Worm (Caenorhabditis elegans) whole organism, early embryonic: ENCODE data around the gene cgh-1.

Experiments
- B0310.2 ChIP-seq: sonication (generic microtip); optimal IDR thresholded peaks from 2 replicates; lab custom pipeline; 2016; ENCODE audit warnings: mild to moderate bottlenecking, missing genetic modification characterization, missing compliant biosample characterization
- F13C5.2 ChIP-seq: sonication (generic microtip); optimal IDR thresholded peaks from 2 replicates; lab custom pipeline; 2017; ENCODE audit warnings: mild to moderate bottlenecking, missing genetic modification characterization, inconsistent platforms, missing compliant biosample characterization
- aly-1 ChIP-seq: sonication (generic microtip); optimal IDR thresholded peaks from 2 replicates; lab custom pipeline; 2016; ENCODE audit warnings: missing genetic modification characterization, missing compliant biosample characterization
- ama-1 ChIP-seq: fragments of 150-350 bp; optimal IDR thresholded peaks from 2 replicates; lab custom pipeline; 2014
- ceh-13 ChIP-seq: fragments of 200-800 bp; sonication (Bioruptor generic); optimal IDR thresholded peaks from 2 replicates; lab custom pipeline; 2018; ENCODE audit warnings: mild to moderate bottlenecking, missing genetic modification characterization, missing compliant biosample characterization
- ceh-36 ChIP-seq: sonication (generic microtip); optimal IDR thresholded peaks from 2 replicates; lab custom pipeline; 2016; ENCODE audit warnings: missing genetic modification characterization, inconsistent platforms, missing compliant biosample characterization
- ets-7 ChIP-seq: sonication (generic microtip); optimal IDR thresholded peaks from 2 replicates; lab custom pipeline; 2016; ENCODE audit warnings: missing genotype, missing genetic modification characterization, missing compliant biosample characterization
- flt-1 ChIP-seq: fragments of 200-800 bp; sonication (Bioruptor generic); IDR thresholded peaks from 2 replicates; pipeline ENCODE4 v1.3.6; 2022; ENCODE audit warnings: missing genetic modification characterization, missing compliant biosample characterization
- hmbx-1 ChIP-seq: sonication (generic microtip); optimal IDR thresholded peaks from 2 replicates; lab custom pipeline; 2016; ENCODE audit warnings: mild to moderate bottlenecking, missing genetic modification characterization, missing compliant biosample characterization
- hmg-4 ChIP-seq: fragments of 200-800 bp; sonication (Bioruptor generic); optimal IDR thresholded peaks from 2 replicates; lab custom pipeline; 2018; ENCODE audit warnings: mild to moderate bottlenecking, missing genetic modification characterization, missing compliant biosample characterization
- hnd-1 ChIP-seq: sonication (generic microtip); optimal IDR thresholded peaks from 2 replicates; lab custom pipeline; 2016; ENCODE audit warnings: missing genetic modification characterization, missing compliant biosample characterization
- pes-1 ChIP-seq: fragments of 200-800 bp; sonication (Bioruptor generic); IDR thresholded peaks from 2 replicates; pipeline ENCODE4 v1.3.6; 2022; ENCODE audit warnings: missing genetic modification reagents, missing genetic modification characterization, missing compliant biosample characterization
- scrt-1 ChIP-seq: fragments of 200-800 bp; sonication (Bioruptor generic); IDR thresholded peaks from 2 replicates; pipeline ENCODE4 v1.3.6; 2022; ENCODE audit warnings: missing genetic modification characterization, missing compliant biosample characterization
- sea-1 ChIP-seq: fragments of 200-800 bp; sonication (Bioruptor generic); conservative IDR thresholded peaks from 2 replicates; pipeline ENCODE4 v1.3.6; 2022; ENCODE audit warnings: missing genetic modification characterization, missing compliant biosample characterization
- tbx-11 ChIP-seq: fragments of 200-800 bp; sonication (Bioruptor generic); IDR thresholded peaks from 2 replicates; pipeline ENCODE4 v1.3.6; 2022; ENCODE audit warnings: missing genetic modification characterization, missing compliant biosample characterization
- tbx-37 ChIP-seq: fragments of 200-800 bp; sonication (Bioruptor generic); conservative IDR thresholded peaks from 2 replicates; pipeline ENCODE4 v1.3.6; 2022; ENCODE audit warnings: missing genetic modification reagents, missing genetic modification characterization, missing compliant biosample characterization
- tra-4 ChIP-seq: sonication (generic microtip); optimal IDR thresholded peaks from 2 replicates; lab custom pipeline; 2017; ENCODE audit warnings: missing genetic modification characterization, missing compliant biosample characterization

The cgh-1 gene

DNA sequence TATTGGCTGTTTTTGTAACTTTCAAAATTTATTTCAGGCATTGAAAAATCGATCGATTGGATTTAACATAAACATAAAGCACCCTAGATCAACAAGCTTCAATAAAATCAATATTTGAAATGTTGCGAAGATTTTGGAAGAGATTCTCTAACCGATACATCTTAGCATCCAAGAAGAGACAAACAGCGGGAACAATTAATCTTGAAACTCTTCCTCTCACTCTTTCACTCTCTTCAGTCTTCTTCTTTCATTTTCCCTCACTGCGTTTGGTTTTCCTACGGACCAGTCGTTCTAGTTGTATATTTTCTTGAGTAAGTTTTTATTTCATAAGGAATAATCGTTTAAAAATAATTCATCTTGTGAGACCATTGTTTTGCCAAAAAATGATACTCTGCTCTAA is 35.4 kb upstream of the cgh-1 start:
- TF ChIP-seq tbx-11: no peak
- no peak for TF ChIP-seq ceh-36 (tag; lab: Kevin White, UChicago)
- no peak for TF ChIP-seq aly-1 (tag; lab: Kevin White, UChicago)
- no peak for TF ChIP-seq B0310.2
- no peak for TF ChIP-seq scrt-1
- TF ChIP-seq sea-1 (GFP tag; lab: Robert Waterston, UW): no peak
- no peak for TF ChIP-seq hnd-1 (tag; lab: Kevin White, UChicago)
- TF ChIP-seq hmg-4: no peak
- TF ChIP-seq ets-7 (tag; lab: Kevin White, UChicago): no peak
- TF ChIP-seq ama-1: no peak
- TF ChIP-seq hmbx-1 (tag; lab: Kevin White, UChicago): no peak
- TF ChIP-seq pes-1 (GFP tag; lab: Robert Waterston, UW): no peak
- no peak for TF ChIP-seq tra-4 (tag; lab: Kevin White, UChicago)
- TF ChIP-seq tbx-37 (GFP tag; lab: Robert Waterston, UW): no peak
- TF ChIP-seq ceh-13 (GFP tag; lab: Kevin White, UChicago): no peak
- TF ChIP-seq flt-1 (GFP tag; lab: Robert Waterston, UW): no peak
- TF ChIP-seq F13C5.2 (tag; lab: Kevin White, UChicago): no peak

DNA sequence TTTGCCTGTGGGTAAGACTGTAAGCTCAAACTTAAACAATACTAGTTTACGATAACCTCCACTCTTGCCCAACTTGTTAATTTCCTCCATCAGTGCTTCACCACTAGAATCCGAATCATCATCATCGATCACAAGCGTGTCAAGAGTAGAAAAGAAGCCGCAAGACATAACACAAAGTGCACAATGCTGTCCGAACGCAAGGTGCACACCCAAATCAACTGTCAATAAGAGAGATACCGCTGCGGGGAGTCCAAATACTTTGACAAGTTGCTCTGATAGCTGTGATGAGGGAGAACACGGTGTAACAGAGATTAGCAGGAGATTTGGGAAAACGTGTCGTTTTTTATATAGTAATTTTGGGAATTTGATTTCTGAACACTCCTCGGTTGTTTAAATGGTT is 33.8 kb upstream of the cgh-1 start:
- TF ChIP-seq ama-1 (no peak), ceh-13 (GFP tag; lab: Kevin White, UChicago) (no peak), aly-1 (tag; lab: Kevin White, UChicago) (no peak), tbx-37 (GFP tag; lab: Robert Waterston, UW) (no peak), hmbx-1 (tag; lab: Kevin White, UChicago) (no peak), scrt-1 (no peak), tbx-11 (no peak), ets-7 (tag; lab: Kevin White, UChicago) (no peak), ceh-36 (tag; lab: Kevin White, UChicago) (no peak), tra-4 (tag; lab: Kevin White, UChicago) (no peak), F13C5.2 (tag; lab: Kevin White, UChicago) (no peak), flt-1 (GFP tag; lab: Robert Waterston, UW) (no peak), B0310.2 (no peak), pes-1 (GFP tag; lab: Robert Waterston, UW) (no peak), hmg-4 (no peak), hnd-1 (tag; lab: Kevin White, UChicago) (no peak), sea-1 (GFP tag; lab: Robert Waterston, UW) (no peak)

DNA sequence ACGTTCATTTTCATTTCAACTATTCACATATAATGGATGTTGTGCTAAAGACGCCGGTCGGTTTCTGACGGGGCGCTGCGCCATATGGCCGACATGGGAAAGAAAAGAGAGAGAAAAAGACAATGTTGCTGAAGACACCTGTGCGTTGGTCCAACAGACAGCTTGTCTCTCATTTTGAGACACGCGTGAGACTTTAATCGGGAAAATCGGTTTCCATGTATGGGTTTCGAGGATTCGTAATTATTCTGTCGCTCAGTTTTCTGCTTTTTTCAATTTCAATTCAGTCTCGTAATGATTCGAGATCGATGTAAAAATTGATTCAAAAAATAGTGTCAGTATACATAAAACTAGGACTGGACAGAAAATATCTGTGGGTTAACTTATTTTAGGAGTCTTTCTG is 33.2 kb upstream of the cgh-1 start:
- TF ChIP-seq hnd-1 (tag; lab: Kevin White, UChicago) (no peak), hmg-4 (no peak), hmbx-1 (tag; lab: Kevin White, UChicago) (no peak), ceh-13 (GFP tag; lab: Kevin White, UChicago) (no peak), ama-1 (no peak), sea-1 (GFP tag; lab: Robert Waterston, UW) (no peak), F13C5.2 (tag; lab: Kevin White, UChicago) (no peak), B0310.2 (no peak), scrt-1 (no peak), ets-7 (tag; lab: Kevin White, UChicago) (no peak), tbx-11 (no peak), tra-4 (tag; lab: Kevin White, UChicago) (no peak), tbx-37 (GFP tag; lab: Robert Waterston, UW) (no peak)

DNA sequence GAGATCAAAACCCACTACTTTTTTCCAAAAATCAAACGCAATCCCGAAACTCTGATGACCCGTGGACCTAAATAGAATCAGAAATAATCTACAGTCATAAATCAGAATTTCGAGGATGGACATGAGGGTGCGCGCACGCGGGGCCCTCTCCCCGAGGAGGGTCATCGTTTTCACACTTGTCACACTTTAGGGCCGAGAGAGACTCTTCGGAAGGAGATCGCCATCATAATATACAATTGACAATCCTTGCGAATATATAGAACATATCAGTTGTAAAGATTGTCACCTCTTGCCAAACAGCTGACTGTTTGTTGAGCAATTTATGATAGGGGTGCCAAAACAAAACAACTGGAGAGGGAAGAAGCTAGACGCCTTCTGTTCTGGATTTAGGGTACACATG is 32.5 kb upstream of the cgh-1 start:
- TF ChIP-seq aly-1 (tag; lab: Kevin White, UChicago) (no peak), F13C5.2 (tag; lab: Kevin White, UChicago) (no peak), ceh-36 (tag; lab: Kevin White, UChicago) (no peak), tra-4 (tag; lab: Kevin White, UChicago) (no peak), ama-1 (no peak), tbx-37 (GFP tag; lab: Robert Waterston, UW) (no peak), sea-1 (GFP tag; lab: Robert Waterston, UW) (no peak), B0310.2 (no peak), flt-1 (GFP tag; lab: Robert Waterston, UW) (no peak), hmbx-1 (tag; lab: Kevin White, UChicago) (no peak), ets-7 (tag; lab: Kevin White, UChicago) (no peak), hmg-4 (no peak), scrt-1 (no peak), ceh-13 (GFP tag; lab: Kevin White, UChicago) (no peak), hnd-1 (tag; lab: Kevin White, UChicago) (no peak), tbx-11 (no peak), pes-1 (GFP tag; lab: Robert Waterston, UW) (no peak)

DNA sequence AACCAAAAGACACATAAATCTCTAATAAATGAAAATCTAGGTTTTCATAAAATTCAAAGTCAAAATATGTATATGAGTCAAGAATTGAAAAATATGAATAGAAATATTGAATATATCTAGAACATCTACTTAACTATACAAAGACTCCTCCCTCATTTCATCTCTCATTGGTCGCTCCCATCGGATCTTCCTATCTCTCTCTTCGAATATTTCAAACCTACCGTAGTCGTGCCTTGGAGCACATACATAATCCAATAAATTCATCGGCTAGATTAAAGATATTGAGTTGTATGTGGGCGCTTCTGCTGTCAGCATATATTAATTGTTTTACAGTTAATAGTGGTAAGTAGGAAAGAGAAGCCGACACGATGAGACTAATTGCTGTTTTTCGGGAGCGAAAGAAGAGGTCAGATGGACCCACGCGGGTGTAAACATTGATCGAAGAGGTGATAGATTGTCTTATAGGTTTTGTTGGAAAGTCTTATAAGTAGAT is 29.4 kb upstream of the cgh-1 start:
- no peak for TF ChIP-seq aly-1 (tag; lab: Kevin White, UChicago)
- TF ChIP-seq ceh-13 (GFP tag; lab: Kevin White, UChicago): no peak
- TF ChIP-seq hmbx-1 (tag; lab: Kevin White, UChicago): no peak
- TF ChIP-seq flt-1 (GFP tag; lab: Robert Waterston, UW): no peak
- TF ChIP-seq ceh-36 (tag; lab: Kevin White, UChicago): no peak
- TF ChIP-seq hnd-1 (tag; lab: Kevin White, UChicago): no peak
- no peak for TF ChIP-seq tbx-37 (GFP tag; lab: Robert Waterston, UW)
- no peak for TF ChIP-seq ama-1
- no peak for TF ChIP-seq tbx-11

DNA sequence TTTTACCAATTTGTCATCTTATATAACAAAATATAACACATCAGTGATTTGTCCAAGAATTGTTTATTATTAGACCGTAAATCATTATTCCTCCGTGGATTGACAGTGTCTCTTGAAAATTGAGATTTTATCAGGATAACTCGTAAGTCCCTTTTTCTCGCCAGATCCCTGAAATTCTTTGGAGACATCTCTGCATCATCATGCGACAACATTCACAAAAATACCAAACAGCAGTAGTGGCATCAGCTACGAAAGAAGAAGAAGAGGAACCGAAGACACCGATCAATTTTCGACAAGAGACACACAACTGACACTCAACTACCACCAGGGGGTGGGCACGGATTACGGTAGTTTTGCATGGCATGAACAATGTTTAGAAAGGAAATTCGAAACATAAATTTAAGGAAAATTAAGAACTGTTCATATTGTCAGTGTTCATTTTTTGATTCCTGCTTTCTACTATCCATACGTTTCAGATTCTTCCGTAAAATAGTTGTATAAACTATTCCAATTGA is 27.3 kb upstream of the cgh-1 start:
- TF ChIP-seq hmg-4 (no peak), flt-1 (GFP tag; lab: Robert Waterston, UW) (no peak)

DNA sequence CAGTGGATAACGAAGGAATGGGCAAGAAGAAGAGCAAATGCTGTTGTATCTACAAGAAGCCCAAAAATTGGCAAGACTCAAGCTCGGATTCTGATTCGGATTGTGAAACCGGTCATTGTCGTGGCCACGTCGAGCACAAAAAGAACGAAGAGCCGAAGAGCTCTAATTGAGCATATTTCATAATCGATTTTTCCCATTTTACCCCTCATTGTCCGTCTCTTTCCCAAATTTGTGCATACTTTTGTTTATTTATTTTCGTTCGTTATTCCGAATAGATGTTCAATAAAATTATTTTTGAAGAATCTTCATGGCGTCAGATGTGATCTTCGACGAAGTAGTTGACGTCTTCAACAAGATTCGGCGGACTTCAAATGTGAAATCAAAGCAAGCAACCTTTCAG is 23.5 kb upstream of the cgh-1 start, which contains the start of gene lig-4:
TSS of gene lig-4 (plus strand) at position 301 of the 400 bp plus-strand sequence.
- TF ChIP-seq flt-1 (GFP tag; lab: Robert Waterston, UW) (no peak), tbx-37 (GFP tag; lab: Robert Waterston, UW) (no peak), hmg-4 (no peak), aly-1 (tag; lab: Kevin White, UChicago) (no peak), tra-4 (tag; lab: Kevin White, UChicago) (no peak), tbx-11 (no peak), sea-1 (GFP tag; lab: Robert Waterston, UW) (no peak), ceh-36 (tag; lab: Kevin White, UChicago) (no peak), hmbx-1 (tag; lab: Kevin White, UChicago) (no peak), ama-1 (no peak), pes-1 (GFP tag; lab: Robert Waterston, UW) (no peak), B0310.2 (no peak), hnd-1 (tag; lab: Kevin White, UChicago) (no peak), F13C5.2 (tag; lab: Kevin White, UChicago) (no peak), scrt-1 (no peak), ceh-13 (GFP tag; lab: Kevin White, UChicago) (no peak)
